Worm (Caenorhabditis elegans) whole organism, midembryonic: ENCODE data around the gene K01B6.3.

Experiments used
- T22C8.4 ChIP-seq: fragments of 200-800 bp; sonication (Bioruptor generic); IDR thresholded peaks from 2 replicates; pipeline ENCODE4 v1.3.6; 2022; ENCODE audit warnings: missing genetic modification characterization, missing compliant biosample characterization
- cog-1 ChIP-seq: sonication (generic microtip); optimal IDR thresholded peaks from 2 replicates; lab custom pipeline; 2016; ENCODE audit warnings: missing genetic modification characterization, missing compliant biosample characterization
- flt-1 ChIP-seq: fragments of 200-800 bp; sonication (Bioruptor generic); IDR thresholded peaks from 2 replicates; pipeline ENCODE4 v1.3.6; 2022; ENCODE audit warnings: missing genetic modification characterization, missing compliant biosample characterization
- med-1 ChIP-seq: sonication (generic microtip); optimal IDR thresholded peaks from 2 replicates; lab custom pipeline; 2017; ENCODE audit warnings: missing genetic modification characterization, mild to moderate bottlenecking, missing compliant biosample characterization, antibody characterized with exemption, missing genetic modification reagents; ENCODE audit not compliant: insufficient read depth
- ref-1 ChIP-seq: fragments of 200-800 bp; sonication (Bioruptor generic); conservative IDR thresholded peaks from 2 replicates; pipeline ENCODE4 v1.3.6; 2022; ENCODE audit warnings: missing genetic modification reagents, missing genetic modification characterization, missing compliant biosample characterization
- tab-1 ChIP-seq: fragments of 200-800 bp; sonication (Bioruptor generic); IDR thresholded peaks from 2 replicates; pipeline ENCODE4 v1.3.6; 2022; ENCODE audit warnings: missing genetic modification characterization, missing compliant biosample characterization
- ztf-29 ChIP-seq: fragments of 200-800 bp; sonication (Bioruptor generic); IDR thresholded peaks from 2 replicates; pipeline ENCODE4 v1.3.6; 2022; ENCODE audit warnings: missing genetic modification reagents, missing genetic modification characterization, missing compliant biosample characterization

DNA sequence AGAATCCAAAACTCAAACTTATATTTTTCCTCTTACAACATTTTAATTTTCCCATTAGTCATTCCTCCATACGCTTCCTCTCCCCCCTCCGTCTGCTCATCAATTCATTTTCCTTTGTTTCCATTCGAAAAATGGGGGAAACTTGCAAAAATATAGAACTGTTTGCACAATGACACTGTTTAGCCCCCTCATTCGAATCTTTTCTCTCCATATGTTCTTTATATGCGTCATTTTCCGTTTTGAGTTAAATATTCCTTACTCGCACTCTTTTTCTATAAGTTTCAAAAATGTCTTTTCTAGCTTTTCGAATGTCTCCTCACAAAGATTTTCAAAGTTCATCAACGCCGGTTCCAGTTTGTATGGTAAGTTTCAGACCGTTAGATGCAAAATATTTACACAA lies 43.1 kb upstream of the K01B6.3 start, which contains the start of gene M01A8.1:
- TF ChIP-seq tab-1 (GFP tag; lab: Robert Waterston, UW) (no peak), ztf-29 (GFP tag; lab: Robert Waterston, UW) (no peak), flt-1 (GFP tag; lab: Robert Waterston, UW) (no peak), ref-1 (GFP tag; lab: Robert Waterston, UW) (no peak), T22C8.4 (no peak), med-1 (GFP tag; lab: Kevin White, UChicago) (no peak), cog-1 (tag; lab: Kevin White, UChicago) (no peak)
